Fruit fly (Drosophila melanogaster) whole organism, embryonic: ENCODE results near the gene wit.

ENCODE experiments used
- Atf-2 ChIP-seq: fragments of 200-800 bp; sonication (Bioruptor generic); optimal IDR thresholded peaks from 2 replicates; lab custom pipeline; 2016; ENCODE audit warnings: missing biosample characterization, missing genetic modification characterization
- B-H2 ChIP-seq: fragments of 200-800 bp; sonication (Bioruptor generic); optimal IDR thresholded peaks from 2 replicates; lab custom pipeline; 2018; ENCODE audit warnings: missing biosample characterization, mild to moderate bottlenecking, missing genetic modification characterization
- CG11504 ChIP-seq: fragments of 200-800 bp; sonication (Bioruptor generic); optimal IDR thresholded peaks from 3 replicates; lab custom pipeline; 2019; ENCODE audit warnings: missing biosample characterization, mild to moderate bottlenecking, missing genetic modification characterization, moderate library complexity
- CG12071 ChIP-seq: fragments of 200-800 bp; sonication (Bioruptor generic); optimal IDR thresholded peaks from 3 replicates; lab custom pipeline; 2018; ENCODE audit warnings: missing biosample characterization, mild to moderate bottlenecking, missing genetic modification characterization
- CG12769 ChIP-seq: fragments of 200-800 bp; sonication (Bioruptor generic); optimal IDR thresholded peaks from 2 replicates; lab custom pipeline; 2019; ENCODE audit warnings: missing biosample characterization, mild to moderate bottlenecking, missing genetic modification characterization, moderate library complexity
- CG1603 ChIP-seq: fragments of 200-800 bp; sonication (Bioruptor generic); optimal IDR thresholded peaks from 2 replicates; lab custom pipeline; 2019; ENCODE audit warnings: missing biosample characterization, mild to moderate bottlenecking, missing genetic modification characterization, moderate library complexity
- CG17186 ChIP-seq: fragments of 200-800 bp; sonication (Bioruptor generic); optimal IDR thresholded peaks from 3 replicates; lab custom pipeline; 2017; ENCODE audit warnings: missing biosample characterization, missing genetic modification reagents, missing genetic modification characterization
- CG17568 ChIP-seq: fragments of 200-800 bp; sonication (Bioruptor generic); optimal IDR thresholded peaks from 2 replicates; lab custom pipeline; 2018; ENCODE audit warnings: missing biosample characterization, mild to moderate bottlenecking, missing genetic modification characterization, moderate library complexity
- CG18619 ChIP-seq: fragments of 200-800 bp; sonication (Bioruptor generic); optimal IDR thresholded peaks from 3 replicates; lab custom pipeline; 2017; ENCODE audit warnings: missing biosample characterization, mild to moderate bottlenecking, missing genetic modification characterization
- CG2889 ChIP-seq: fragments of 200-800 bp; sonication (Bioruptor generic); IDR thresholded peaks from 3 replicates; pipeline ENCODE4 v1.3.6; 2022; ENCODE audit warnings: missing biosample characterization, missing genetic modification characterization
- CG31441 ChIP-seq: fragments of 200-800 bp; sonication (Bioruptor generic); IDR thresholded peaks from 2 replicates; pipeline ENCODE4 v1.3.6; 2022; ENCODE audit warnings: missing biosample characterization, missing genetic modification characterization
- CG4820 ChIP-seq: fragments of 200-800 bp; sonication (Bioruptor generic); optimal IDR thresholded peaks from 3 replicates; lab custom pipeline; 2016; ENCODE audit warnings: missing biosample characterization, missing genetic modification characterization
- CG5245 ChIP-seq: fragments of 200-800 bp; sonication (Bioruptor generic); optimal IDR thresholded peaks from 3 replicates; lab custom pipeline; 2016; ENCODE audit warnings: missing biosample characterization, missing genetic modification characterization
- CG6689 ChIP-seq: fragments of 200-800 bp; sonication (Bioruptor generic); IDR thresholded peaks from 2 replicates; pipeline ENCODE4 v1.3.6; 2022; ENCODE audit warnings: missing biosample characterization, missing genetic modification characterization
- CG8765 ChIP-seq: fragments of 200-800 bp; sonication (Bioruptor generic); IDR thresholded peaks from 2 replicates; pipeline ENCODE4 v1.3.6; 2022; ENCODE audit warnings: missing biosample characterization, missing genetic modification characterization
- Chrac-16 ChIP-seq: fragments of 200-800 bp; sonication (Bioruptor generic); optimal IDR thresholded peaks from 3 replicates; lab custom pipeline; 2016; ENCODE audit warnings: missing biosample characterization, missing genetic modification characterization
- Dfd ChIP-seq, 2 experiments: fragments of >200 bp; optimal IDR thresholded peaks; 2 replicates each; lab custom pipeline; 2017; ENCODE audit warnings: missing biosample characterization in 2 of 2, missing genetic modification characterization in 2 of 2
- Drgx ChIP-seq: fragments of 200-800 bp; sonication (Bioruptor generic); IDR thresholded peaks from 2 replicates; pipeline ENCODE4 v1.3.6; 2022; ENCODE audit warnings: missing biosample characterization, missing genetic modification characterization
- Ets65A ChIP-seq: fragments of 200-800 bp; sonication (Bioruptor generic); peaks from one replicate; lab custom pipeline; 2016; ENCODE audit warnings: missing biosample characterization, missing genetic modification characterization
- HLH4C ChIP-seq: fragments of 200-800 bp; sonication (Bioruptor generic); IDR thresholded peaks from 3 replicates; pipeline ENCODE4 v1.3.6; 2022; ENCODE audit warnings: missing biosample characterization, missing genetic modification characterization; ENCODE audit not compliant: partially characterized antibody
- Hr51 ChIP-seq, 2 experiments: fragments of 200-800 bp; sonication (Bioruptor generic); optimal IDR thresholded peaks; 2 replicates in 1 of 2; 3 replicates in 1 of 2; lab custom pipeline; 2016 to 2018; ENCODE audit warnings: missing biosample characterization in 2 of 2, missing genetic modification characterization in 2 of 2, mild to moderate bottlenecking in 1 of 2, moderate library complexity in 1 of 2
- Hsf ChIP-seq: fragments of 200-800 bp; sonication (Bioruptor generic); optimal IDR thresholded peaks from 3 replicates; lab custom pipeline; 2016; ENCODE audit warnings: missing biosample characterization, missing genetic modification characterization
- MTF-1 ChIP-seq: fragments of 200-800 bp; sonication (Bioruptor generic); optimal IDR thresholded peaks from 2 replicates; lab custom pipeline; 2018; ENCODE audit warnings: missing biosample characterization, mild to moderate bottlenecking, missing genetic modification characterization, borderline replicate concordance
- Max ChIP-seq: fragments of 200-800 bp; sonication (Bioruptor generic); optimal IDR thresholded peaks from 2 replicates; lab custom pipeline; 2016; ENCODE audit warnings: missing biosample characterization, mild to moderate bottlenecking, missing genetic modification characterization
- Med ChIP-seq: fragments of 200-800 bp; sonication (Bioruptor generic); peaks from one replicate; lab custom pipeline; 2016; ENCODE audit warnings: missing biosample characterization, missing genetic modification characterization, mild to moderate bottlenecking, inconsistent platforms, moderate library complexity
- Ravus ChIP-seq: fragments of 200-800 bp; sonication (Bioruptor generic); IDR thresholded peaks from 2 replicates; pipeline ENCODE4 v1.3.6; 2022; ENCODE audit warnings: missing biosample characterization, missing genetic modification characterization
- Sox102F ChIP-seq: fragments of 200-800 bp; sonication (Bioruptor generic); optimal IDR thresholded peaks from 2 replicates; lab custom pipeline; 2018; ENCODE audit warnings: missing biosample characterization, mild to moderate bottlenecking, missing genetic modification characterization, moderate library complexity
- ac ChIP-seq: fragments of 200-800 bp; sonication (Bioruptor generic); optimal IDR thresholded peaks from 3 replicates; lab custom pipeline; 2017; ENCODE audit warnings: missing biosample characterization, mild to moderate bottlenecking, missing genetic modification characterization
- ara ChIP-seq: fragments of 200-800 bp; sonication (Bioruptor generic); IDR thresholded peaks from 2 replicates; pipeline ENCODE4 v1.3.6; 2022; ENCODE audit warnings: missing biosample characterization, missing genetic modification characterization
- ase ChIP-seq: fragments of 200-800 bp; sonication (Bioruptor generic); IDR thresholded peaks from 3 replicates; pipeline ENCODE4 v1.3.6; 2022; ENCODE audit warnings: missing biosample characterization, missing genetic modification characterization
- bbx ChIP-seq: fragments of 200-800 bp; sonication (Bioruptor generic); IDR thresholded peaks from 2 replicates; pipeline ENCODE4 v1.3.6; 2022; ENCODE audit warnings: missing biosample characterization, missing genetic modification characterization; ENCODE audit not compliant: partially characterized antibody
- bsh ChIP-seq, 2 experiments: fragments of 200-800 bp; sonication (Bioruptor generic); optimal IDR thresholded peaks; 2 replicates each; lab custom pipeline; 2017 to 2018; ENCODE audit warnings: mild to moderate bottlenecking in 2 of 2, missing biosample characterization in 2 of 2, missing genetic modification characterization in 2 of 2, moderate library complexity in 1 of 2
- cas ChIP-seq: fragments of 200-800 bp; sonication (Bioruptor generic); IDR thresholded peaks from 2 replicates; pipeline ENCODE4 v1.3.6; 2022; ENCODE audit warnings: missing biosample characterization, missing genetic modification characterization
- chif ChIP-seq, 2 experiments: fragments of 200-800 bp; sonication (Bioruptor generic); optimal IDR thresholded peaks; 3 replicates each; lab custom pipeline; 2016; ENCODE audit warnings: missing biosample characterization in 2 of 2, missing genetic modification characterization in 2 of 2
- ci ChIP-seq: fragments of 200-800 bp; sonication (Bioruptor generic); IDR thresholded peaks from 3 replicates; pipeline ENCODE4 v1.3.6; 2022; ENCODE audit warnings: missing biosample characterization, missing genetic modification characterization
- cwo ChIP-seq: fragments of 200-800 bp; sonication (Bioruptor generic); optimal IDR thresholded peaks from 3 replicates; lab custom pipeline; 2017; ENCODE audit warnings: missing biosample characterization, missing genetic modification characterization, mild to moderate bottlenecking, moderate library complexity, missing genetic modification reagents
- dmrt11E ChIP-seq: fragments of 200-800 bp; sonication (Bioruptor generic); optimal IDR thresholded peaks from 3 replicates; lab custom pipeline; 2018; ENCODE audit warnings: missing biosample characterization, mild to moderate bottlenecking, missing genetic modification characterization, moderate library complexity
- dmrt99B ChIP-seq: fragments of 200-800 bp; sonication (Bioruptor generic); optimal IDR thresholded peaks from 2 replicates; lab custom pipeline; 2018; ENCODE audit warnings: missing biosample characterization, mild to moderate bottlenecking, missing genetic modification characterization, moderate library complexity
- grau ChIP-seq: fragments of 200-800 bp; optimal IDR thresholded peaks from 3 replicates; lab custom pipeline; 2019; ENCODE audit warnings: missing biosample characterization, mild to moderate bottlenecking, missing genetic modification characterization, moderate library complexity
- nmo ChIP-seq: fragments of 200-800 bp; sonication (Bioruptor generic); optimal IDR thresholded peaks from 2 replicates; lab custom pipeline; 2018; ENCODE audit warnings: missing biosample characterization, mild to moderate bottlenecking, missing genetic modification characterization, moderate library complexity
- otp ChIP-seq: fragments of 200-800 bp; sonication (Bioruptor generic); IDR thresholded peaks from 3 replicates; pipeline ENCODE4, ENCODE4 v1.3.6; 2022; ENCODE audit warnings: missing biosample characterization, missing genetic modification characterization
- row ChIP-seq: fragments of 200-800 bp; sonication (Bioruptor generic); IDR thresholded peaks from 3 replicates; pipeline ENCODE4 v1.3.6; 2022; ENCODE audit warnings: missing biosample characterization, missing genetic modification characterization
- sens ChIP-seq: fragments of 200-800 bp; sonication (Bioruptor generic); peaks from one replicate; lab custom pipeline; 2016; ENCODE audit warnings: missing biosample characterization, missing genetic modification characterization
- slbo ChIP-seq: fragments of 200-800 bp; sonication (Bioruptor generic); IDR thresholded peaks from 2 replicates; pipeline ENCODE4 v1.3.6; 2022; ENCODE audit warnings: missing biosample characterization, missing genetic modification characterization
- sqz ChIP-seq: fragments of 200-800 bp; sonication (Bioruptor generic); optimal IDR thresholded peaks from 3 replicates; lab custom pipeline; 2018; ENCODE audit warnings: missing biosample characterization, mild to moderate bottlenecking, missing genetic modification characterization
- stwl ChIP-seq: fragments of 200-800 bp; sonication (Bioruptor generic); optimal IDR thresholded peaks from 3 replicates; lab custom pipeline; 2018; ENCODE audit warnings: missing biosample characterization, mild to moderate bottlenecking, missing genetic modification characterization, moderate library complexity
- ttk ChIP-seq: fragments of 200-800 bp; sonication (Bioruptor generic); IDR thresholded peaks from 2 replicates; pipeline ENCODE4 v2.1.2; 2022; ENCODE audit warnings: missing biosample characterization, missing genetic modification characterization
- vfl ChIP-seq: fragments of 200-800 bp; sonication (Bioruptor generic); optimal IDR thresholded peaks from 2 replicates; lab custom pipeline; 2016; ENCODE audit warnings: missing biosample characterization, missing genetic modification characterization
- zfh1 ChIP-seq: fragments of 200-800 bp; sonication (Bioruptor generic); IDR thresholded peaks from 3 replicates; pipeline ENCODE4 v1.3.6; 2022; ENCODE audit warnings: missing biosample characterization, missing genetic modification characterization

wit gene

DNA sequence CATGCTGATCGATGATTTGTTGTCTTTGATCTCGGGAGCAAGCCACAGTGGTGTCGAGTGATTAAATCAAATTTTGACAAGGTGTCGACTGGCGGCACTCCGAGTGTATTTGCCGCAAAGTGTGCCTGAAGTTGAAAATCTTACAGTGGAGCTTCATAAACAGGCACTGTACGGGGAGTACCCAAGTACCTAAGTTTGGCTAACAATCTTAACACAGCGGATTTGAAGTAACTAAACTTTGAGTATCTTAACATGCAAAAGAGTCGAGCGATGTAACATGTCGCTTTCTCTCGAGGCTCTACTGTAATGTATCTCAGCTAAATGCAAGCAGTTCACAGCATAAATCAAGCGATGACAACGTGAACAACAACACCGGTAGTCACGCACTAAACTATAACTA lies 54.8 kb downstream of the wit start (continued):
- TF ChIP-seq dmrt11E (tag; lab: Kevin White, UChicago), result peak; percentile 88
- TF ChIP-seq cwo (GFP tag; lab: Kevin White, UChicago), result no peak
- no peak for TF ChIP-seq B-H2 (GFP tag; lab: Kevin White, UChicago)
- no peak for TF ChIP-seq HLH4C (GFP tag; lab: Robert Waterston, UW)
- TF ChIP-seq Max, result no peak
- TF ChIP-seq grau, result peak; percentile 93
- peak; percentile 52 for TF ChIP-seq ac (GFP tag; lab: Kevin White, UChicago)
- peak; percentile 69 for TF ChIP-seq CG5245 (GFP tag; lab: Kevin White, UChicago)
- peak; percentile 58 for TF ChIP-seq dmrt99B (tag; lab: Kevin White, UChicago)
- TF ChIP-seq CG12769 (tag; lab: Kevin White, UChicago), result peak; percentile 43

DNA sequence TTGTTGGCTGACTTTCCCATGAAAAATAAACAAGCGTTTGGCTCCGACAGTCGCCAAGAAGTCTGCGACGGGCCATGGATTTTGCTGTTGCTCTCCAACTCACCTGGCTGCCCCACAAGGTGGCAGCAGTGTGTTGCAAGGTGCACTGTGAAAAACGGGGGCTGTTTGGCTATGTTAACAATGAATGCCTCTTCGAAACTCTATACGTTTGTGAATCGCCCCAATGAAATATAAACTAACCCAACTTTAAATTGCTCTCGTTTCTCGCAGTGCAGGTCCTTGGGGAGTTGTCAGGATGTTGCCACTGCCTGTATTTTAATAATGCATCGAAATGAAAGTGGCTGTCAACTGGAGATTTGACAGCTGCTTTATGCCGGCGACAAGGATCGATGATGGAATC lies 57.2 kb downstream of the wit start:
- peak; percentile 28; the same call in 1 of the 3 replicates for TF ChIP-seq row (GFP tag; lab: Robert Waterston, UW)
- TF ChIP-seq nmo (GFP tag; lab: Kevin White, UChicago), result peak; percentile 14
- no peak for TF ChIP-seq CG17568 (GFP tag; lab: Kevin White, UChicago)
- no peak for TF ChIP-seq CG18619 (GFP tag; lab: Kevin White, UChicago)
- TF ChIP-seq Ets65A (GFP tag; lab: Kevin White, UChicago), result peak; percentile 93
- TF ChIP-seq CG6689 (GFP tag; lab: Robert Waterston, UW), result peak; percentile 13; the same call in 1 of the 2 replicates
- TF ChIP-seq zfh1 (GFP tag; lab: Robert Waterston, UW), result peak; percentile 46; the same call in 1 of the 3 replicates
- TF ChIP-seq CG31441 (GFP tag; lab: Robert Waterston, UW), result 0 out of 2 replicates have a peak, but pooled peaks have one; percentile 16
- TF ChIP-seq CG17186 (GFP tag; lab: Kevin White, UChicago), result no peak
- TF ChIP-seq CG8765 (GFP tag; lab: Robert Waterston, UW), result no peak
- peak; percentile 12 for TF ChIP-seq CG11504 (tag; lab: Kevin White, UChicago)
- 0 out of 3 replicates have a peak, but pooled peaks have one; percentile 32 for TF ChIP-seq otp
- TF ChIP-seq CG12769 (tag; lab: Kevin White, UChicago), result no peak
- TF ChIP-seq chif (GFP tag; optimal IDR thresholded peaks at IDR 0.05; lab: Kevin White, UChicago), result peak in 1 of 2 experiments; percentile 10
- 0 out of 2 replicates have a peak, but pooled peaks have one; percentile 7 for TF ChIP-seq ttk (GFP tag; lab: Robert Waterston, UW)
- peak; percentile 16; the same call in 1 of the 2 replicates for TF ChIP-seq slbo (GFP tag; lab: Robert Waterston, UW)
- TF ChIP-seq Dfd (GFP tag; optimal IDR thresholded peaks at IDR 0.05; lab: Kevin White, UChicago), result no peak
- no peak for TF ChIP-seq cas (GFP tag; lab: Robert Waterston, UW)
- no peak for TF ChIP-seq stwl
- 0 out of 3 replicates have a peak, but pooled peaks have one; percentile 18 for TF ChIP-seq ci (GFP tag; lab: Robert Waterston, UW)
- peak in 1 of 2 experiments; percentile 39 for TF ChIP-seq bsh (GFP tag; optimal IDR thresholded peaks at IDR 0.05; lab: Kevin White, UChicago)
- peak; percentile 6 for TF ChIP-seq CG4820
- TF ChIP-seq Hr51 (GFP tag; optimal IDR thresholded peaks at IDR 0.05; lab: Kevin White, UChicago), result no peak
- peak; percentile 25 for TF ChIP-seq Sox102F (GFP tag; lab: Kevin White, UChicago)
- no peak for TF ChIP-seq sqz
- TF ChIP-seq CG12071, result no peak
- peak; percentile 7; the same call in 1 of the 3 replicates for TF ChIP-seq ase (GFP tag; lab: Robert Waterston, UW)
- peak; percentile 70 for TF ChIP-seq Med (GFP tag; lab: Kevin White, UChicago)
- TF ChIP-seq Atf-2 (GFP tag; lab: Kevin White, UChicago), result no peak
- TF ChIP-seq Drgx (GFP tag; lab: Robert Waterston, UW), result peak; percentile 34
- peak; percentile 81 for TF ChIP-seq sens (GFP tag; lab: Kevin White, UChicago)
- TF ChIP-seq MTF-1 (GFP tag; lab: Kevin White, UChicago), result no peak
- peak; percentile 36 for TF ChIP-seq CG1603 (tag; lab: Kevin White, UChicago)
- no peak for TF ChIP-seq CG2889 (GFP tag; lab: Robert Waterston, UW)
- no peak for TF ChIP-seq Ravus (GFP tag; lab: Robert Waterston, UW)
- TF ChIP-seq vfl, result no peak
- no peak for TF ChIP-seq bbx (GFP tag; lab: Robert Waterston, UW)
- peak; percentile 8 for TF ChIP-seq Chrac-16 (GFP tag; lab: Kevin White, UChicago)
- TF ChIP-seq ara (GFP tag; lab: Robert Waterston, UW), result peak; percentile 23; the same call in 1 of the 2 replicates
- TF ChIP-seq Hsf (GFP tag; lab: Kevin White, UChicago), result no peak
